Fruit fly (Drosophila melanogaster) whole organism, adult: ENCODE results near the gene meng.

ENCODE experiments used
- CG14711 ChIP-seq: fragments of 200-800 bp; sonication (Bioruptor generic); optimal IDR thresholded peaks from 2 replicates; lab custom pipeline; 2018; ENCODE audit warnings: missing biosample characterization, mild to moderate bottlenecking, missing genetic modification characterization, moderate library complexity
- CG7045 ChIP-seq: fragments of 200-800 bp; sonication (Bioruptor generic); optimal IDR thresholded peaks from 2 replicates; lab custom pipeline; 2017; ENCODE audit warnings: missing biosample characterization, mild to moderate bottlenecking, missing genetic modification characterization
- cic ChIP-seq: fragments of 200-800 bp; sonication (Bioruptor generic); optimal IDR thresholded peaks from 2 replicates; lab custom pipeline; 2017; ENCODE audit warnings: missing biosample characterization, mild to moderate bottlenecking, missing genetic modification characterization, moderate library complexity

- no peak for TF ChIP-seq CG7045 (GFP tag; lab: Kevin White, UChicago)
- TF ChIP-seq cic: no peak
- TF ChIP-seq CG14711 (tag; lab: Kevin White, UChicago): no peak
Measured at dm6 chr2L:6693794-6694254, 48.5 kb upstream of the meng start.
